Worm (Caenorhabditis elegans): ENCODE measurements around the gene Y116A8C.465.
A peak's percentile ranks its signal among the peaks of the same experiment; 100 is the strongest.

Gene Y116A8C.465

ce11 chrIV:17105578-17105977, 40.5 kb downstream of the Y116A8C.465 start (continued):
- TF ChIP-seq cebp-2 (GFP tag; IDR thresholded peaks at IDR 0.05) (0 out of 2 replicates have a peak, but pooled peaks have one; percentile 22), die-1 (tag; optimal IDR thresholded peaks at IDR 0.05) (no peak), Y79H2A.3 (GFP tag; conservative IDR thresholded peaks at IDR 0.05) (no peak), F39B2.1 (GFP tag; IDR thresholded peaks at IDR 0.05) (no peak), egl-44 (GFP tag; IDR thresholded peaks at IDR 0.05) (no peak), tbp1 (GFP tag; optimal IDR thresholded peaks at IDR 0.05) (no peak), egrh-3 (GFP tag; IDR thresholded peaks at IDR 0.05) (peak; percentile 70; the same call in 1 of the 2 replicates), chd-7 (tag; optimal IDR thresholded peaks at IDR 0.05) (no peak), snpc-4 (GFP tag; optimal IDR thresholded peaks at IDR 0.05) (no peak), snpc-4 (tag; optimal IDR thresholded peaks at IDR 0.05) (no peak), cebp-1 (GFP tag; IDR thresholded peaks at IDR 0.05) (no peak), cebp-1 (tag; optimal IDR thresholded peaks at IDR 0.05) (no peak), hmg-20 (GFP tag; IDR thresholded peaks at IDR 0.05) (no peak), lin-35 (GFP tag; optimal IDR thresholded peaks at IDR 0.05) (no peak), tbx-9 (tag; optimal IDR thresholded peaks at IDR 0.05; ENCODE audit: borderline replicate concordance) (no peak)

ce11 chrIV:17108200-17108599, 43.2 kb downstream of the Y116A8C.465 start:
- TF ChIP-seq B0261.1 (tag; optimal IDR thresholded peaks at IDR 0.05) (no peak), attf-6 (GFP tag; IDR thresholded peaks at IDR 0.05) (0 out of 2 replicates have a peak, but pooled peaks have one; percentile 12), ceh-40 (GFP tag; IDR thresholded peaks at IDR 0.05) (no peak), ceh-91 (GFP tag; IDR thresholded peaks at IDR 0.05) (no peak), T07F8.4 (tag; optimal IDR thresholded peaks at IDR 0.05) (no peak), let-526 (GFP tag; IDR thresholded peaks at IDR 0.05) (no peak), xnd-1 (tag; optimal IDR thresholded peaks at IDR 0.05) (no peak), let-607 (tag; optimal IDR thresholded peaks at IDR 0.05) (no peak), ceh-100 (GFP tag; IDR thresholded peaks at IDR 0.05) (peak; percentile 74), Y53F4B.3 (GFP tag; IDR thresholded peaks at IDR 0.05) (no peak), ztf-26 (tag; optimal IDR thresholded peaks at IDR 0.05) (no peak), nhr-120 (GFP tag; IDR thresholded peaks at IDR 0.05) (no peak), C17E4.6 (GFP tag; IDR thresholded peaks at IDR 0.05) (no peak), F10E7.11 (tag; optimal IDR thresholded peaks at IDR 0.05) (no peak), ceh-58 (GFP tag; IDR thresholded peaks at IDR 0.05) (no peak), Y79H2A.3 (GFP tag; conservative IDR thresholded peaks at IDR 0.05) (no peak), unc-62 (GFP tag; optimal IDR thresholded peaks at IDR 0.05) (no peak), akir-1 (GFP tag; optimal IDR thresholded peaks at IDR 0.05) (no peak), mes-4 (tag; optimal IDR thresholded peaks at IDR 0.05) (no peak), F33H1.4 (GFP tag; IDR thresholded peaks at IDR 0.05) (no peak), snpc-4 (GFP tag; optimal IDR thresholded peaks at IDR 0.05) (no peak), snpc-4 (tag; optimal IDR thresholded peaks at IDR 0.05) (peak in 1 of 4 experiments; percentile 6), nhr-27 (tag; optimal IDR thresholded peaks at IDR 0.05) (no peak), D2030.7 (GFP tag; IDR thresholded peaks at IDR 0.05) (peak; percentile 29; the same call in 1 of the 2 replicates), ztf-18 (tag; optimal IDR thresholded peaks at IDR 0.05) (no peak), Y53G8AR.9 (GFP tag; conservative IDR thresholded peaks at IDR 0.05) (0 out of 2 replicates have a peak, but pooled peaks have one; percentile 8), attf-3 (GFP tag; conservative IDR thresholded peaks at IDR 0.05) (no peak), lin-40 (tag; optimal IDR thresholded peaks at IDR 0.05) (no peak), tlf-1 (GFP tag; optimal IDR thresholded peaks at IDR 0.05) (no peak)
